Worm (Caenorhabditis elegans): ENCODE data around the gene C41H7.2.

The C41H7.2 gene

ce11 chrII:3062222-3062621, 47.6 kb downstream of the C41H7.2 start (continued):
- TF ChIP-seq spr-1 (tag; optimal IDR thresholded peaks at IDR 0.05): no peak
- no peak for TF ChIP-seq lin-39 (tag; optimal IDR thresholded peaks at IDR 0.05)
- no peak for TF ChIP-seq F10B5.3 (tag; optimal IDR thresholded peaks at IDR 0.05)
- no peak for TF ChIP-seq egl-27 (tag; optimal IDR thresholded peaks at IDR 0.05)
- TF ChIP-seq zip-2 (tag; optimal IDR thresholded peaks at IDR 0.05): peak; percentile 72
- no peak for TF ChIP-seq ceh-62 (tag; optimal IDR thresholded peaks at IDR 0.05)
- TF ChIP-seq nhr-77 (tag; optimal IDR thresholded peaks at IDR 0.05): no peak
- peak; percentile 72; the same call in 1 of the 2 replicates for TF ChIP-seq nhr-42 (GFP tag; IDR thresholded peaks at IDR 0.05)
- no peak for TF ChIP-seq nhr-111 (GFP tag; optimal IDR thresholded peaks at IDR 0.05)
- TF ChIP-seq lir-3 (tag; optimal IDR thresholded peaks at IDR 0.05): peak; percentile 19
- no peak for TF ChIP-seq rbr-2 (tag; optimal IDR thresholded peaks at IDR 0.05)
- no peak for TF ChIP-seq jun-1 (tag; optimal IDR thresholded peaks at IDR 0.05)
- TF ChIP-seq daf-8 (GFP tag; IDR thresholded peaks at IDR 0.05): no peak
- TF ChIP-seq fos-1 (tag; optimal IDR thresholded peaks at IDR 0.05): no peak

ce11 chrII:3062876-3063275, 48.3 kb downstream of the C41H7.2 start:
- peak; percentile 89 for TF ChIP-seq ceh-28 (tag; optimal IDR thresholded peaks at IDR 0.05)
- no peak for TF ChIP-seq mes-2 (tag; optimal IDR thresholded peaks at IDR 0.05; ENCODE audit: poor library complexity, severe bottlenecking)

ce11 chrII:3063366-3063765, 48.7 kb downstream of the C41H7.2 start:
- TF ChIP-seq Y5F2A.4 (GFP tag; optimal IDR thresholded peaks at IDR 0.05) (no peak), F10B5.3 (tag; optimal IDR thresholded peaks at IDR 0.05) (no peak), hlh-11 (tag; optimal IDR thresholded peaks at IDR 0.05) (no peak), ceh-28 (tag; optimal IDR thresholded peaks at IDR 0.05) (peak; percentile 94)

ce11 chrII:3063984-3064383, 49.4 kb downstream of the C41H7.2 start:
- peak; percentile 77 for TF ChIP-seq ceh-28 (tag; optimal IDR thresholded peaks at IDR 0.05)
- TF ChIP-seq tra-1 (GFP tag; IDR thresholded peaks at IDR 0.05): no peak
- TF ChIP-seq Y5F2A.4 (GFP tag; optimal IDR thresholded peaks at IDR 0.05): no peak

ce11 chrII:3064631-3065030, 50.0 kb downstream of the C41H7.2 start:
- TF ChIP-seq daf-12 (tag; optimal IDR thresholded peaks at IDR 0.05) (no peak), ceh-28 (tag; optimal IDR thresholded peaks at IDR 0.05) (peak; percentile 70)

ce11 chrII:3065086-3065485, 50.5 kb downstream of the C41H7.2 start:
- TF ChIP-seq ceh-62 (tag; optimal IDR thresholded peaks at IDR 0.05) (no peak), Y48G9A.11 (GFP tag; IDR thresholded peaks at IDR 0.05) (no peak), ZK546.5 (tag; optimal IDR thresholded peaks at IDR 0.05) (no peak), T26A8.4 (GFP tag; IDR thresholded peaks at IDR 0.05) (no peak), ceh-28 (tag; optimal IDR thresholded peaks at IDR 0.05) (peak; percentile 12)

- TF ChIP-seq lsy-2 (tag; optimal IDR thresholded peaks at IDR 0.05): no peak
- peak; percentile 81 for TF ChIP-seq ceh-28 (tag; optimal IDR thresholded peaks at IDR 0.05)
Observed at ce11 chrII:3066401-3066800, 51.8 kb downstream of the C41H7.2 start.

Data from whole organism, L4 larva.